Fruit fly (Drosophila melanogaster) whole organism, embryonic: ENCODE data around the gene CG3764.

Source experiments
- Adf1 ChIP-seq: fragments of 200-800 bp; sonication (Bioruptor generic); IDR thresholded peaks from 2 replicates; pipeline ENCODE4 v1.3.6; 2022; ENCODE audit warnings: missing biosample characterization, missing genetic modification characterization
- Bdp1 ChIP-seq: fragments of 200-800 bp; sonication (Bioruptor generic); optimal IDR thresholded peaks from 3 replicates; lab custom pipeline; 2016; ENCODE audit warnings: missing biosample characterization, missing genetic modification characterization
- CG11695 ChIP-seq: fragments of 200-800 bp; sonication (Bioruptor generic); IDR thresholded peaks from 3 replicates; pipeline ENCODE4 v1.3.6; 2022; ENCODE audit warnings: missing biosample characterization, missing genetic modification characterization
- CG11696 ChIP-seq: fragments of 200-800 bp; sonication (Bioruptor generic); IDR thresholded peaks from 2 replicates; pipeline ENCODE4 v1.3.6; 2022; ENCODE audit warnings: missing biosample characterization, missing genetic modification characterization
- CG11723 ChIP-seq: fragments of 200-800 bp; sonication (Bioruptor generic); optimal IDR thresholded peaks from 2 replicates; lab custom pipeline; 2017; ENCODE audit warnings: missing biosample characterization, mild to moderate bottlenecking, missing genetic modification characterization
- CG12391 ChIP-seq: fragments of 200-800 bp; sonication (Bioruptor generic); optimal IDR thresholded peaks from 3 replicates; lab custom pipeline; 2018; ENCODE audit warnings: missing biosample characterization, mild to moderate bottlenecking, missing genetic modification characterization, moderate library complexity
- CG15696 ChIP-seq: fragments of 200-800 bp; sonication (Bioruptor generic); optimal IDR thresholded peaks from 2 replicates; lab custom pipeline; 2019; ENCODE audit warnings: missing biosample characterization, mild to moderate bottlenecking, missing genetic modification characterization, moderate library complexity
- CG1603 ChIP-seq: fragments of 200-800 bp; sonication (Bioruptor generic); optimal IDR thresholded peaks from 2 replicates; lab custom pipeline; 2019; ENCODE audit warnings: missing biosample characterization, mild to moderate bottlenecking, missing genetic modification characterization, moderate library complexity
- CG16813 ChIP-seq: fragments of 200-800 bp; sonication (Bioruptor generic); IDR thresholded peaks from 3 replicates; pipeline ENCODE4 v1.3.6; 2022; ENCODE audit warnings: missing biosample characterization, missing genetic modification characterization; ENCODE audit not compliant: partially characterized antibody
- CG17568 ChIP-seq: fragments of 200-800 bp; sonication (Bioruptor generic); optimal IDR thresholded peaks from 2 replicates; lab custom pipeline; 2018; ENCODE audit warnings: missing biosample characterization, mild to moderate bottlenecking, missing genetic modification characterization, moderate library complexity
- CG17612 ChIP-seq: fragments of 200-800 bp; sonication (Bioruptor generic); IDR thresholded peaks from 2 replicates; pipeline ENCODE4 v1.3.6; 2022; ENCODE audit warnings: missing biosample characterization, missing genetic modification characterization
- CG18011 ChIP-seq: fragments of 200-800 bp; sonication (Bioruptor generic); optimal IDR thresholded peaks from 2 replicates; lab custom pipeline; 2017; ENCODE audit warnings: missing biosample characterization, missing genetic modification characterization, mild to moderate bottlenecking, moderate library complexity, missing genotype
- CG18476 ChIP-seq: fragments of 200-800 bp; sonication (Bioruptor generic); optimal IDR thresholded peaks from 2 replicates; lab custom pipeline; 2016; ENCODE audit warnings: missing biosample characterization, mild to moderate bottlenecking, missing genetic modification characterization
- CG30403 ChIP-seq: fragments of 200-800 bp; sonication (Bioruptor generic); optimal IDR thresholded peaks from 3 replicates; lab custom pipeline; 2016; ENCODE audit warnings: missing biosample characterization, missing genetic modification characterization
- CG31224 ChIP-seq: fragments of 200-800 bp; sonication (Bioruptor generic); IDR thresholded peaks from 2 replicates; pipeline ENCODE4 v1.3.6; 2022; ENCODE audit warnings: missing biosample characterization, missing genetic modification characterization
- CG31388 ChIP-seq: fragments of 200-800 bp; sonication (Bioruptor generic); optimal IDR thresholded peaks from 2 replicates; lab custom pipeline; 2016; ENCODE audit warnings: missing biosample characterization, missing genetic modification characterization
- CG34224 ChIP-seq: fragments of 200-800 bp; sonication (Bioruptor generic); IDR thresholded peaks from 3 replicates; pipeline ENCODE4 v1.3.6; 2022; ENCODE audit warnings: missing biosample characterization, missing genetic modification characterization; ENCODE audit not compliant: partially characterized antibody
- CG43689 ChIP-seq: fragments of 200-800 bp; sonication (Bioruptor generic); IDR thresholded peaks from 2 replicates; pipeline ENCODE4 v1.3.6; 2022; ENCODE audit warnings: missing biosample characterization, missing genetic modification characterization
- CG4424 ChIP-seq: fragments of 200-800 bp; sonication (Bioruptor generic); optimal IDR thresholded peaks from 3 replicates; lab custom pipeline; 2016; ENCODE audit warnings: missing biosample characterization, missing genetic modification characterization
- CG5245 ChIP-seq: fragments of 200-800 bp; sonication (Bioruptor generic); optimal IDR thresholded peaks from 3 replicates; lab custom pipeline; 2016; ENCODE audit warnings: missing biosample characterization, missing genetic modification characterization
- CG6654 ChIP-seq: fragments of 200-800 bp; sonication (Bioruptor generic); optimal IDR thresholded peaks from 2 replicates; lab custom pipeline; 2017; ENCODE audit warnings: missing biosample characterization, mild to moderate bottlenecking, missing genetic modification characterization
- CG7839 ChIP-seq: fragments of 200-800 bp; sonication (Bioruptor generic); optimal IDR thresholded peaks from 3 replicates; lab custom pipeline; 2018; ENCODE audit warnings: missing biosample characterization, mild to moderate bottlenecking, missing genetic modification characterization, moderate library complexity
- CG9437 ChIP-seq: fragments of 200-800 bp; sonication (Bioruptor generic); optimal IDR thresholded peaks from 2 replicates; lab custom pipeline; 2018; ENCODE audit warnings: missing biosample characterization, mild to moderate bottlenecking, missing genetic modification characterization
- Fer1 ChIP-seq: fragments of 200-800 bp; sonication (Bioruptor generic); optimal IDR thresholded peaks from 2 replicates; lab custom pipeline; 2017; ENCODE audit warnings: missing biosample characterization, mild to moderate bottlenecking, missing genetic modification characterization
- H15 ChIP-seq: fragments of 200-800 bp; sonication (Bioruptor generic); IDR thresholded peaks from 3 replicates; pipeline ENCODE4 v1.3.6; 2022; ENCODE audit warnings: missing biosample characterization, missing genetic modification characterization
- Lpt ChIP-seq: fragments of >200 bp; optimal IDR thresholded peaks from 2 replicates; lab custom pipeline; 2018; ENCODE audit warnings: missing biosample characterization, missing genetic modification characterization
- Mrtf ChIP-seq: fragments of 200-800 bp; sonication (Bioruptor generic); IDR thresholded peaks from 3 replicates; pipeline ENCODE4 v1.3.6; 2022; ENCODE audit warnings: missing biosample characterization, missing genetic modification characterization
- Rfx ChIP-seq: fragments of 200-800 bp; sonication (Bioruptor generic); IDR thresholded peaks from 2 replicates; pipeline ENCODE4 v1.3.6; 2022; ENCODE audit warnings: missing biosample characterization, missing genetic modification characterization
- ara ChIP-seq: fragments of 200-800 bp; sonication (Bioruptor generic); IDR thresholded peaks from 2 replicates; pipeline ENCODE4 v1.3.6; 2022; ENCODE audit warnings: missing biosample characterization, missing genetic modification characterization
- az2 ChIP-seq: fragments of 200-800 bp; sonication (Bioruptor generic); optimal IDR thresholded peaks from 3 replicates; lab custom pipeline; 2016; ENCODE audit warnings: missing biosample characterization, missing genetic modification characterization
- chif ChIP-seq, 2 experiments: fragments of 200-800 bp; sonication (Bioruptor generic); optimal IDR thresholded peaks; 3 replicates each; lab custom pipeline; 2016; ENCODE audit warnings: missing biosample characterization in 2 of 2, missing genetic modification characterization in 2 of 2
- ci ChIP-seq: fragments of 200-800 bp; sonication (Bioruptor generic); IDR thresholded peaks from 3 replicates; pipeline ENCODE4 v1.3.6; 2022; ENCODE audit warnings: missing biosample characterization, missing genetic modification characterization
- dmrt11E ChIP-seq: fragments of 200-800 bp; sonication (Bioruptor generic); optimal IDR thresholded peaks from 3 replicates; lab custom pipeline; 2018; ENCODE audit warnings: missing biosample characterization, mild to moderate bottlenecking, missing genetic modification characterization, moderate library complexity
- dpn ChIP-seq, 2 experiments: fragments of 200-800 bp; sonication (Bioruptor generic); optimal IDR thresholded peaks; 3 replicates each; lab custom pipeline; 2016; ENCODE audit warnings: missing biosample characterization in 2 of 2, missing genetic modification characterization in 2 of 2
- fd64A ChIP-seq: fragments of 200-800 bp; sonication (Bioruptor generic); optimal IDR thresholded peaks from 3 replicates; lab custom pipeline; 2018; ENCODE audit warnings: missing biosample characterization, mild to moderate bottlenecking, missing genetic modification characterization
- gsb ChIP-seq: fragments of 200-800 bp; sonication (Bioruptor generic); IDR thresholded peaks from 2 replicates; pipeline ENCODE4 v1.3.6; 2022; ENCODE audit warnings: missing biosample characterization, missing genetic modification characterization
- hbn ChIP-seq: fragments of 200-800 bp; sonication (Bioruptor generic); IDR thresholded peaks from 2 replicates; pipeline ENCODE4 v1.3.6; 2022; ENCODE audit warnings: missing biosample characterization, missing genetic modification characterization; ENCODE audit not compliant: partially characterized antibody
- hkb ChIP-seq, 2 experiments: fragments of 200-800 bp in 1 of 2; fragments of >200 bp in 1 of 2; sonication (Bioruptor generic) in 1 of 2; IDR thresholded peaks in 1 of 2; optimal IDR thresholded peaks in 1 of 2; 2 replicates each; pipeline versions ENCODE4 v1.3.6 to Lab custom; 2017 to 2022; ENCODE audit warnings: missing biosample characterization in 1 of 2, missing genetic modification characterization in 1 of 2
- ken ChIP-seq: fragments of 200-800 bp; sonication (Bioruptor generic); IDR thresholded peaks from 3 replicates; pipeline ENCODE4 v1.3.6; 2022; ENCODE audit warnings: missing biosample characterization, missing genetic modification characterization
- lmd ChIP-seq: fragments of 200-800 bp; sonication (Bioruptor generic); IDR thresholded peaks from 2 replicates; pipeline ENCODE4 v1.3.6; 2022; ENCODE audit warnings: missing biosample characterization, missing genetic modification characterization
- p53 ChIP-seq: fragments of 200-800 bp; sonication (Bioruptor generic); optimal IDR thresholded peaks from 2 replicates; lab custom pipeline; 2016; ENCODE audit warnings: missing biosample characterization, missing genetic modification characterization
- pfk ChIP-seq: fragments of 200-800 bp; sonication (Bioruptor generic); optimal IDR thresholded peaks from 2 replicates; lab custom pipeline; 2018; ENCODE audit warnings: missing biosample characterization, mild to moderate bottlenecking, missing genetic modification characterization, moderate library complexity
- prd ChIP-seq, 3 experiments: fragments of >200 bp in 2 of 3; fragments of 200-800 bp in 1 of 3; sonication (Bioruptor generic) in 1 of 3; optimal IDR thresholded peaks in 2 of 3; IDR thresholded peaks in 1 of 3; 2 replicates in 2 of 3; 3 replicates in 1 of 3; pipeline versions ENCODE4 v1.3.6 to Lab custom; 2017 to 2022; ENCODE audit warnings: missing biosample characterization in 1 of 3, missing genetic modification characterization in 1 of 3
- pum ChIP-seq: fragments of 200-800 bp; sonication (Bioruptor generic); optimal IDR thresholded peaks from 2 replicates; lab custom pipeline; 2016; ENCODE audit warnings: missing biosample characterization, missing genetic modification characterization
- schlank ChIP-seq: fragments of 200-800 bp; sonication (Bioruptor generic); optimal IDR thresholded peaks from 2 replicates; lab custom pipeline; 2018; ENCODE audit warnings: missing biosample characterization, mild to moderate bottlenecking, missing genetic modification characterization
- slp2 ChIP-seq: fragments of 200-800 bp; sonication (Bioruptor generic); optimal IDR thresholded peaks from 2 replicates; lab custom pipeline; 2016; ENCODE audit warnings: missing biosample characterization, missing genetic modification characterization
- sqz ChIP-seq: fragments of 200-800 bp; sonication (Bioruptor generic); optimal IDR thresholded peaks from 3 replicates; lab custom pipeline; 2018; ENCODE audit warnings: missing biosample characterization, mild to moderate bottlenecking, missing genetic modification characterization
- tgo ChIP-seq: fragments of 200-800 bp; sonication (Bioruptor generic); IDR thresholded peaks from 3 replicates; pipeline ENCODE4 v1.3.6; 2022; ENCODE audit warnings: missing biosample characterization, missing genetic modification characterization
- unpg ChIP-seq: fragments of 200-800 bp; sonication (Bioruptor generic); optimal IDR thresholded peaks from 3 replicates; lab custom pipeline; 2018; ENCODE audit warnings: missing biosample characterization, mild to moderate bottlenecking, missing genetic modification characterization, moderate library complexity
- wdn ChIP-seq: fragments of 200-800 bp; sonication (Bioruptor generic); IDR thresholded peaks from 2 replicates; pipeline ENCODE4 v1.3.6; 2022; ENCODE audit warnings: missing biosample characterization, missing genetic modification characterization
- yki ChIP-seq: fragments of >200 bp; optimal IDR thresholded peaks from 3 replicates; lab custom pipeline; 2018

The CG3764 gene

dm6 chr3L:17047811-17048239 is 35.5 kb upstream of the CG3764 start (continued):
- no peak for TF ChIP-seq CG16813 (GFP tag; lab: Robert Waterston, UW)
- TF ChIP-seq CG17568 (GFP tag; lab: Kevin White, UChicago): no peak
- no peak for TF ChIP-seq dpn (GFP tag; optimal IDR thresholded peaks at IDR 0.05; lab: Kevin White, UChicago)
- no peak for TF ChIP-seq CG6654 (GFP tag; lab: Kevin White, UChicago)
- no peak for TF ChIP-seq CG31224 (GFP tag; lab: Robert Waterston, UW)
- peak; percentile 85 for TF ChIP-seq fd64A
- peak; percentile 9 for TF ChIP-seq CG15696
- no peak for TF ChIP-seq gsb (GFP tag; lab: Robert Waterston, UW)
- no peak for TF ChIP-seq Lpt (GFP tag; lab: Kevin White, UChicago)
- TF ChIP-seq Mrtf (GFP tag; lab: Robert Waterston, UW): no peak
- no peak for TF ChIP-seq az2 (GFP tag; lab: Kevin White, UChicago)
- TF ChIP-seq CG9437 (GFP tag; lab: Kevin White, UChicago): no peak
- no peak for TF ChIP-seq H15 (GFP tag; lab: Robert Waterston, UW)
- TF ChIP-seq CG18011: no peak
- TF ChIP-seq pfk (GFP tag; lab: Kevin White, UChicago): no peak
- no peak for TF ChIP-seq hbn (GFP tag; lab: Robert Waterston, UW)
- TF ChIP-seq ci (GFP tag; lab: Robert Waterston, UW): peak; percentile 68; the same call in 2 of the 3 replicates
- TF ChIP-seq CG4424 (GFP tag; lab: Kevin White, UChicago): no peak
- no peak for TF ChIP-seq CG43689 (GFP tag; lab: Robert Waterston, UW)
- TF ChIP-seq prd (optimal IDR thresholded peaks at IDR 0.05; lab: Kevin White, UChicago): no peak
- no peak for TF ChIP-seq prd (GFP tag; IDR thresholded peaks at IDR 0.05; lab: Robert Waterston, UW)
- TF ChIP-seq CG31388 (GFP tag; lab: Kevin White, UChicago): no peak
- TF ChIP-seq lmd (GFP tag; lab: Robert Waterston, UW): no peak
- TF ChIP-seq CG11695 (GFP tag; lab: Robert Waterston, UW): no peak
- no peak for TF ChIP-seq yki
- TF ChIP-seq unpg (GFP tag; lab: Kevin White, UChicago): peak; percentile 25
- no peak for TF ChIP-seq CG34224 (GFP tag; lab: Robert Waterston, UW)
- TF ChIP-seq sqz: peak; percentile 70
- TF ChIP-seq CG18476 (GFP tag; lab: Kevin White, UChicago): no peak
- peak; percentile 44 for TF ChIP-seq CG1603 (tag; lab: Kevin White, UChicago)
- no peak for TF ChIP-seq hkb (optimal IDR thresholded peaks at IDR 0.05; lab: Kevin White, UChicago)
- no peak for TF ChIP-seq hkb (GFP tag; IDR thresholded peaks at IDR 0.05; lab: Robert Waterston, UW)
- TF ChIP-seq Adf1 (GFP tag; lab: Robert Waterston, UW): no peak
- TF ChIP-seq CG17612 (GFP tag; lab: Robert Waterston, UW): no peak
- TF ChIP-seq pum (GFP tag; lab: Kevin White, UChicago): no peak
- no peak for TF ChIP-seq chif (GFP tag; optimal IDR thresholded peaks at IDR 0.05; lab: Kevin White, UChicago)
- TF ChIP-seq ken (GFP tag; lab: Robert Waterston, UW): no peak
- TF ChIP-seq slp2 (GFP tag; lab: Kevin White, UChicago): no peak
- TF ChIP-seq CG12391 (tag; lab: Kevin White, UChicago): peak; percentile 12
- no peak for TF ChIP-seq wdn
- TF ChIP-seq CG11696 (GFP tag; lab: Robert Waterston, UW): no peak
- peak; percentile 47 for TF ChIP-seq Fer1 (GFP tag; lab: Kevin White, UChicago)
- no peak for TF ChIP-seq CG11723 (GFP tag; lab: Kevin White, UChicago)
- no peak for TF ChIP-seq p53 (GFP tag; lab: Kevin White, UChicago)
- TF ChIP-seq CG30403 (GFP tag; lab: Kevin White, UChicago): no peak
- TF ChIP-seq tgo (GFP tag; lab: Robert Waterston, UW): no peak
- TF ChIP-seq CG7839 (tag; lab: Kevin White, UChicago): no peak
- 0 out of 2 replicates have a peak, but pooled peaks have one; percentile 5 for TF ChIP-seq Rfx (GFP tag; lab: Robert Waterston, UW)
- TF ChIP-seq dmrt11E (tag; lab: Kevin White, UChicago): no peak
- TF ChIP-seq schlank (tag; lab: Kevin White, UChicago): no peak
- TF ChIP-seq CG5245 (GFP tag; lab: Kevin White, UChicago): no peak
- TF ChIP-seq Bdp1 (GFP tag; lab: Kevin White, UChicago): no peak
- 0 out of 2 replicates have a peak, but pooled peaks have one; percentile 36 for TF ChIP-seq ara
